Worm (Caenorhabditis elegans) whole organism, L2 larva: ENCODE results near the gene srlf-11.
A peak's percentile ranks its signal among the peaks of the same experiment; 100 is the strongest.

Experiments used
- C34F6.9 ChIP-seq: fragments of 150-350 bp; optimal IDR thresholded peaks from 2 replicates; lab custom pipeline; 2014; ENCODE audit warnings: missing biosample characterization, missing genetic modification characterization
- F13H6.1 ChIP-seq: sonication (generic microtip); optimal IDR thresholded peaks from 2 replicates; lab custom pipeline; 2016; ENCODE audit warnings: missing genetic modification characterization, missing compliant biosample characterization
- R02D3.7 ChIP-seq: fragments of 150-350 bp; optimal IDR thresholded peaks from 2 replicates; lab custom pipeline; 2014; ENCODE audit warnings: missing biosample characterization, missing genetic modification characterization
- Y55F3AM.14 ChIP-seq: fragments of 200-800 bp; sonication (Bioruptor generic); optimal IDR thresholded peaks from 2 replicates; lab custom pipeline; 2018; ENCODE audit warnings: mild to moderate bottlenecking, missing genetic modification characterization, missing compliant biosample characterization
- ZK546.5 ChIP-seq: sonication (generic microtip); optimal IDR thresholded peaks from 2 replicates; lab custom pipeline; 2017; ENCODE audit warnings: missing biosample characterization, missing genetic modification characterization
- alr-1 ChIP-seq: fragments of 150-350 bp; optimal IDR thresholded peaks from 2 replicates; lab custom pipeline; 2014; ENCODE audit warnings: missing biosample characterization, missing genetic modification characterization
- aly-2 ChIP-seq: fragments of 150-350 bp; optimal IDR thresholded peaks from 2 replicates; lab custom pipeline; 2014; ENCODE audit warnings: missing biosample characterization, missing genetic modification characterization
- ama-1 ChIP-seq: fragments of 150-350 bp; optimal IDR thresholded peaks from 2 replicates; lab custom pipeline; 2018; ENCODE audit warnings: inconsistent platforms
- blmp-1 ChIP-seq: sonication (generic microtip); optimal IDR thresholded peaks from 2 replicates; lab custom pipeline; 2017; ENCODE audit warnings: missing genetic modification characterization, mild to moderate bottlenecking, missing compliant biosample characterization, antibody characterized with exemption, moderate library complexity; ENCODE audit not compliant: insufficient read depth
- ceh-16 ChIP-seq: fragments of 150-350 bp; optimal IDR thresholded peaks from 2 replicates; lab custom pipeline; 2014; ENCODE audit warnings: missing biosample characterization, missing genetic modification characterization
- ceh-82 ChIP-seq: fragments of 150-350 bp; optimal IDR thresholded peaks from 2 replicates; lab custom pipeline; 2014; ENCODE audit warnings: missing biosample characterization, missing genetic modification characterization
- crh-2 ChIP-seq: sonication (generic microtip); optimal IDR thresholded peaks from 2 replicates; lab custom pipeline; 2017; ENCODE audit warnings: missing biosample characterization, missing genetic modification characterization
- dmd-4 ChIP-seq: sonication (generic microtip); optimal IDR thresholded peaks from 2 replicates; lab custom pipeline; 2017; ENCODE audit warnings: missing biosample characterization, missing genetic modification characterization
- egl-27 ChIP-seq: sonication (generic microtip); optimal IDR thresholded peaks from 3 replicates; lab custom pipeline; 2017; ENCODE audit warnings: missing biosample characterization, missing genetic modification reagents, missing genetic modification characterization
- elt-1 ChIP-seq: fragments of 150-350 bp; optimal IDR thresholded peaks from 2 replicates; lab custom pipeline; 2014; ENCODE audit warnings: missing biosample characterization, missing genetic modification characterization
- elt-3 ChIP-seq: sonication (generic microtip); optimal IDR thresholded peaks from 2 replicates; lab custom pipeline; 2017; ENCODE audit warnings: missing biosample characterization, missing genetic modification characterization
- fos-1 ChIP-seq: fragments of 150-350 bp; optimal IDR thresholded peaks from 2 replicates; lab custom pipeline; 2014; ENCODE audit warnings: missing biosample characterization, missing genetic modification characterization
- gmeb-1 ChIP-seq: fragments of 150-350 bp; optimal IDR thresholded peaks from 2 replicates; lab custom pipeline; 2014; ENCODE audit warnings: missing biosample characterization, missing genetic modification characterization
- lin-11 ChIP-seq: fragments of 150-350 bp; sonication (generic microtip); optimal IDR thresholded peaks from 2 replicates; lab custom pipeline; 2014; ENCODE audit warnings: missing biosample characterization, missing genetic modification characterization, inconsistent platforms, mixed read lengths
- lin-13 ChIP-seq: fragments of 150-350 bp; optimal IDR thresholded peaks from 2 replicates; lab custom pipeline; 2014; ENCODE audit warnings: missing biosample characterization, missing genetic modification reagents, missing genetic modification characterization
- lin-39 ChIP-seq: fragments of 150-350 bp; optimal IDR thresholded peaks from 2 replicates; lab custom pipeline; 2014; ENCODE audit warnings: missing biosample characterization, missing genetic modification reagents, missing genetic modification characterization
- lsy-2 ChIP-seq, 2 experiments: fragments of 150-350 bp in 1 of 2; sonication (generic microtip) in 1 of 2; optimal IDR thresholded peaks; 2 replicates each; lab custom pipeline; 2014 to 2017; ENCODE audit warnings: missing biosample characterization in 2 of 2, missing genetic modification characterization in 2 of 2
- mab-5 ChIP-seq: fragments of 150-350 bp; optimal IDR thresholded peaks from 2 replicates; lab custom pipeline; 2014; ENCODE audit warnings: missing biosample characterization, missing genetic modification characterization
- mbf-1 ChIP-seq: sonication (generic microtip); optimal IDR thresholded peaks from 2 replicates; lab custom pipeline; 2017; ENCODE audit warnings: missing biosample characterization, missing genetic modification characterization
- mdl-1 ChIP-seq, 2 experiments: fragments of 150-350 bp in 1 of 2; sonication (generic microtip) in 1 of 2; optimal IDR thresholded peaks; 2 replicates each; lab custom pipeline; 2017; ENCODE audit warnings: missing biosample characterization in 2 of 2, missing genetic modification characterization in 2 of 2
- nhr-10 ChIP-seq: sonication (generic microtip); optimal IDR thresholded peaks from 2 replicates; lab custom pipeline; 2017; ENCODE audit warnings: missing biosample characterization, missing genetic modification characterization
- nhr-11 ChIP-seq: fragments of 150-350 bp; optimal IDR thresholded peaks from 2 replicates; lab custom pipeline; 2014; ENCODE audit warnings: missing biosample characterization, missing genetic modification characterization
- nhr-129 ChIP-seq: fragments of 150-350 bp; optimal IDR thresholded peaks from 2 replicates; lab custom pipeline; 2014; ENCODE audit warnings: missing biosample characterization, missing genetic modification characterization
- nhr-21 ChIP-seq: fragments of 150-350 bp; optimal IDR thresholded peaks from 2 replicates; lab custom pipeline; 2014; ENCODE audit warnings: missing biosample characterization, missing genetic modification characterization
- nhr-23 ChIP-seq: fragments of 150-350 bp; optimal IDR thresholded peaks from 2 replicates; lab custom pipeline; 2014; ENCODE audit warnings: missing biosample characterization, missing genetic modification reagents, missing genetic modification characterization
- nhr-237 ChIP-seq: fragments of 150-350 bp; optimal IDR thresholded peaks from 2 replicates; lab custom pipeline; 2014; ENCODE audit warnings: missing biosample characterization, missing genetic modification characterization
- nhr-25 ChIP-seq: fragments of 150-350 bp; sonication (generic microtip); optimal IDR thresholded peaks from 3 replicates; lab custom pipeline; 2014; ENCODE audit warnings: missing biosample characterization, missing genetic modification characterization
- nhr-6 ChIP-seq: fragments of 150-350 bp; optimal IDR thresholded peaks from 2 replicates; lab custom pipeline; 2014; ENCODE audit warnings: missing biosample characterization, missing genetic modification characterization
- nhr-77 ChIP-seq: fragments of 150-350 bp; optimal IDR thresholded peaks from 2 replicates; lab custom pipeline; 2014; ENCODE audit warnings: missing biosample characterization, missing genetic modification characterization
- peb-1 ChIP-seq: fragments of 150-350 bp; optimal IDR thresholded peaks from 2 replicates; lab custom pipeline; 2014; ENCODE audit warnings: missing biosample characterization, missing genetic modification characterization
- sem-4 ChIP-seq: fragments of 150-350 bp; optimal IDR thresholded peaks from 2 replicates; lab custom pipeline; 2014; ENCODE audit warnings: missing biosample characterization, missing genetic modification reagents, missing genetic modification characterization
- skn-1 ChIP-seq: sonication (generic microtip); optimal IDR thresholded peaks from 2 replicates; lab custom pipeline; 2017; ENCODE audit warnings: missing biosample characterization, missing genetic modification characterization
- sma-3 ChIP-seq: sonication (generic microtip); optimal IDR thresholded peaks from 2 replicates; lab custom pipeline; 2016; ENCODE audit warnings: missing genetic modification reagents, missing genetic modification characterization, missing compliant biosample characterization
- sma-9 ChIP-seq, 2 experiments: fragments of 150-350 bp in 1 of 2; sonication (generic microtip) in 1 of 2; optimal IDR thresholded peaks; 2 replicates each; lab custom pipeline; 2014 to 2016; ENCODE audit warnings: missing genetic modification characterization in 2 of 2, mild to moderate bottlenecking in 1 of 2, missing biosample characterization in 1 of 2, missing compliant biosample characterization in 1 of 2, missing genetic modification reagents in 1 of 2, moderate library complexity in 1 of 2
- snpc-4 ChIP-seq: fragments of 150-350 bp; optimal IDR thresholded peaks from 2 replicates; lab custom pipeline; 2014; ENCODE audit warnings: missing biosample characterization, missing genetic modification characterization
- unc-39 ChIP-seq: fragments of 150-350 bp; optimal IDR thresholded peaks from 2 replicates; lab custom pipeline; 2014; ENCODE audit warnings: missing biosample characterization, missing genetic modification characterization
- unc-55 ChIP-seq: fragments of 150-350 bp; sonication (generic microtip); optimal IDR thresholded peaks from 3 replicates; lab custom pipeline; 2014; ENCODE audit warnings: missing biosample characterization, missing genetic modification reagents, missing genetic modification characterization
- unc-62 ChIP-seq: fragments of 150-350 bp; optimal IDR thresholded peaks from 2 replicates; lab custom pipeline; 2014; ENCODE audit warnings: missing biosample characterization, missing genetic modification reagents, missing genetic modification characterization
- zag-1 ChIP-seq: fragments of 150-350 bp; optimal IDR thresholded peaks from 2 replicates; lab custom pipeline; 2014; ENCODE audit warnings: missing biosample characterization, missing genetic modification characterization
- ztf-1 ChIP-seq: fragments of 200-800 bp; sonication (Bioruptor generic); conservative IDR thresholded peaks from 2 replicates; pipeline ENCODE4 v1.3.6; 2022; ENCODE audit warnings: missing genetic modification characterization, missing compliant biosample characterization
- ztf-4 ChIP-seq: fragments of 150-350 bp; optimal IDR thresholded peaks from 2 replicates; lab custom pipeline; 2014; ENCODE audit warnings: missing biosample characterization, missing genetic modification characterization

srlf-11 gene

DNA sequence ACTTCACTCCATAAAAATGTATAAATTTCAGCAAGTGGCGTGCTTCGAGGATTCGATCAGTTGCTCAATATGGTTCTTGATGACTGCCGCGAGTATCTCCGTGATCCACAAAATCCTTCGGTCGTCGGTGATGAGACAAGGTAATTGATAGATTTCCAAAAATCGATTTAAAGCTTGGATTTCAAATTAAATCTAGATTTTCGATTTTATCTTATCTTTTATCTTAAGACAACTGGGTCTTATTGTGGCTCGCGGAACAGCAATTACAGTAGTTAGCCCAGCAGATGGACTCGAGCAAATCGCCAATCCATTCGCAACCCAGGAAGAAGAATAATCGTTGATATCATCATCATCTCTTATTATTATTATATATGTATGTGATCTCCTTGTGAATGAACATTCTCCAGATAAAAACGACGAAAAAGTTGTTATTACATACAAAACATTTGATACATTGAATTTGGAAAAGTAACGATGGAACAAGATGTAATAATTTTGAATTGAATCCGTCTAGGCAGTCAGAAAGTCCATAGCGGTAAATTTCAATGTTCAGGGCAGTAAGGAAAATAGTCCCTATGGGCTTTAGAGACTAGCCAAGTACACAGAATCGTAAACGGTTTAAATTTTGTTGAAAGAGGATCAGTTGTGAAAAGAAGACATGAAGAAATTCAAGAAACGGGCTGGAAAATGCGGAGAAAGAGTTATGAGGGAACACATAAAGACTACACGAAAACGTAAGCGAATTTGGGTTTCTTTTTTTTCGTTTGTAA is 48.1 kb upstream of the srlf-11 start (continued):
- TF ChIP-seq ztf-1 (GFP tag; lab: Robert Waterston, UW) (no peak), sma-9 (GFP tag; optimal IDR thresholded peaks at IDR 0.05; lab: Kevin White, UChicago) (peak; percentile 42), sma-9 (tag; optimal IDR thresholded peaks at IDR 0.05; lab: Kevin White, UChicago) (no peak), aly-2 (tag; lab: Kevin White, UChicago) (no peak), R02D3.7 (no peak), unc-39 (tag; lab: Kevin White, UChicago) (no peak), nhr-129 (tag; lab: Kevin White, UChicago) (peak; percentile 36), ama-1 (peak; percentile 66), sma-3 (GFP tag; lab: Kevin White, UChicago) (no peak), mbf-1 (no peak), snpc-4 (no peak), elt-3 (tag; lab: Kevin White, UChicago) (no peak), nhr-237 (tag; lab: Kevin White, UChicago) (no peak), F13H6.1 (tag; lab: Kevin White, UChicago) (no peak), blmp-1 (tag; lab: Kevin White, UChicago) (no peak), lin-13 (no peak), ztf-4 (peak; percentile 31), sem-4 (tag; lab: Kevin White, UChicago) (no peak), unc-62 (no peak), nhr-10 (tag; lab: Kevin White, UChicago) (no peak), nhr-25 (tag; lab: Kevin White, UChicago) (no peak), Y55F3AM.14 (GFP tag; lab: Kevin White, UChicago) (peak; percentile 57), egl-27 (tag; lab: Kevin White, UChicago) (no peak), gmeb-1 (peak; percentile 13), C34F6.9 (tag; lab: Kevin White, UChicago) (no peak), zag-1 (tag; lab: Kevin White, UChicago) (no peak), skn-1 (no peak)

DNA sequence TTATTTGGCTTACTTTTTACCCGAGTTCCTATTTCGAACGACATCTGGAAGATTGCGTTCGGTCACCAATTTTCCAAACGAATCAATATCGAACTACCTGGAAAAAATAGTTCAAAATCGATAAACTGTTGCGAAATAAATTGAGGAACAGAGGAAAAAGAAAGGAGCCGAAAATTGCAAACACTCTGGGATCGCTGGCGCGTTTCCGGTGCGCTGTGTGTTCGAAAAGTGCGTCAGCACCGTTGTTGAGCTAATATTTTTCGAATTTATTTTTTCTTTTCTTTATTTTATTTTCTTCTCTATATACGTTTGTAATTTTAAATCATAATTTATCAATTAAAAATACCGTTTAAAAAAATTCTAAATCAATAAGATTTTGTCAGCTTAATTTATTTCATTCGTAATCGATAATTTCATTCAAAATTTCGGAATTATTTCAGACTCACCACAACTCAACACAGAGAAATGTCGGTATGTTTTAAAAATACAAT is 47.3 kb upstream of the srlf-11 start, which contains the start of the genes dnc-1 and lsm-7:
Gene dnc-1, minus strand, starts transcription at position 142 of the 491 bp plus-strand sequence.
Gene lsm-7, plus strand, starts transcription at position 441 of the 491 bp plus-strand sequence.
- TF ChIP-seq snpc-4 (peak; percentile 28), nhr-10 (tag; lab: Kevin White, UChicago) (no peak), peb-1 (tag; lab: Kevin White, UChicago) (no peak), fos-1 (tag; lab: Kevin White, UChicago) (peak; percentile 61), aly-2 (tag; lab: Kevin White, UChicago) (no peak), unc-62 (no peak), lin-11 (tag; lab: Kevin White, UChicago) (peak; percentile 56), elt-3 (tag; lab: Kevin White, UChicago) (no peak), mbf-1 (no peak), dmd-4 (tag; lab: Kevin White, UChicago) (no peak), nhr-6 (tag; lab: Kevin White, UChicago) (no peak), mdl-1 (tag; optimal IDR thresholded peaks at IDR 0.05; lab: Kevin White, UChicago) (peak in 1 of 2 experiments; percentile 2), ztf-1 (GFP tag; lab: Robert Waterston, UW) (no peak), ama-1 (no peak), unc-39 (tag; lab: Kevin White, UChicago) (no peak), skn-1 (no peak), mab-5 (tag; lab: Kevin White, UChicago) (peak; percentile 55), ceh-82 (tag; lab: Kevin White, UChicago) (no peak), nhr-23 (tag; lab: Kevin White, UChicago) (no peak), C34F6.9 (tag; lab: Kevin White, UChicago) (peak; percentile 95), Y55F3AM.14 (GFP tag; lab: Kevin White, UChicago) (no peak), lsy-2 (tag; optimal IDR thresholded peaks at IDR 0.05; lab: Kevin White, UChicago) (peak; percentile 47 to 87), nhr-237 (tag; lab: Kevin White, UChicago) (no peak), R02D3.7 (no peak), blmp-1 (tag; lab: Kevin White, UChicago) (no peak), nhr-21 (tag; lab: Kevin White, UChicago) (no peak), lin-13 (peak; percentile 54), ZK546.5 (peak; percentile 4), lin-39 (tag; lab: Kevin White, UChicago) (no peak), gmeb-1 (peak; percentile 81), ztf-4 (peak; percentile 17), nhr-77 (no peak), nhr-11 (tag; lab: Kevin White, UChicago) (no peak), nhr-25 (tag; lab: Kevin White, UChicago) (peak; percentile 75), ceh-16 (no peak), F13H6.1 (tag; lab: Kevin White, UChicago) (peak; percentile 59), egl-27 (tag; lab: Kevin White, UChicago) (peak; percentile 1), unc-55 (peak; percentile 95), sma-3 (GFP tag; lab: Kevin White, UChicago) (peak; percentile 30), elt-1 (tag; lab: Kevin White, UChicago) (no peak), sma-9 (GFP tag; optimal IDR thresholded peaks at IDR 0.05; lab: Kevin White, UChicago) (peak; percentile 74), sma-9 (tag; optimal IDR thresholded peaks at IDR 0.05; lab: Kevin White, UChicago) (no peak), alr-1 (tag; lab: Kevin White, UChicago) (no peak), crh-2 (tag; lab: Kevin White, UChicago) (peak; percentile 77), zag-1 (tag; lab: Kevin White, UChicago) (peak; percentile 30)
